Worm (Caenorhabditis elegans): Measurements from ENCODE around the gene sre-43.

DNA sequence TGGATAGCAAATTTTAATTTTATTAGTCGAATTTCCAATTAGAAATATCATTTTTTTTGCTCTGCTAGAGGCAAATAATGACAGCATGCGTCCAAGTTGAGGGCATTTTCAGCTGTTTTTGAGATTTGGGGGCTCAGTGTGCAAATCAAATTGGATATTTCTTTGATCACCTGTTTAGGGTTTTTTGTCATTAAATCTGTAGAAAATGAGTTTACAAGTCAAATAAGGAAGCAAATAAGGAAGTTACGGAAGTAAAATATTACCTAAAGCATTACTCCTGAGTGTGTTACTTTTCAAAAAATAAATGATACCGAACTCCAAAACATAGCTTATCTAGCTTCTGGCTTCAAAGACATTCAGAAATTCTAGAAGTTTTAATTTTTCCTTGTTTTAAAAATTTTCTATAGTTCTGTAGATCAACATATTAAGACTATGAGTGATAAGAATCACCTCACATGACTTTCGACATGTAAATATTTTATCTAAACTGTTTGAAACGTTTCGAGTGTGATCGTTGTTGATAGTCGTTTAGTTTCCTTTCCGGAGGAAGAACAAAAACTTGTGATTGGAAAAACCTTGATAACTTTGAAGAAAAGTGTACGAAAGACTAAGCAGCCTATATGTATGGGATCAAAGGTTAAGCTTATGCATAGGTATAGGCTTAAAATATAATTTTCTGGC, 11.1 kb upstream of the sre-43 start, which contains the start of gene sre-48:
- no peak for TF ChIP-seq unc-62 (GFP tag; optimal IDR thresholded peaks at IDR 0.05)
- TF ChIP-seq lin-13 (tag; optimal IDR thresholded peaks at IDR 0.05) = no peak
- TF ChIP-seq sptf-1 (tag; optimal IDR thresholded peaks at IDR 0.05) = no peak
- TF ChIP-seq unc-39 (tag; optimal IDR thresholded peaks at IDR 0.05) = no peak
- TF ChIP-seq blmp-1 (tag; optimal IDR thresholded peaks at IDR 0.05) = no peak
- TF ChIP-seq cnd-1 (tag; optimal IDR thresholded peaks at IDR 0.05) = no peak
- no peak for TF ChIP-seq nhr-76 (tag; optimal IDR thresholded peaks at IDR 0.05)
- no peak for TF ChIP-seq mep-1 (tag; optimal IDR thresholded peaks at IDR 0.05)
- no peak for TF ChIP-seq lsy-2 (tag; optimal IDR thresholded peaks at IDR 0.05)
- no peak for TF ChIP-seq snpc-4 (tag; optimal IDR thresholded peaks at IDR 0.05)
- TF ChIP-seq pha-4 (tag; optimal IDR thresholded peaks at IDR 0.05) = no peak
